Fruit fly (Drosophila melanogaster) whole organism, embryonic: Measurements from ENCODE around the gene CG43088.

ENCODE experiments used
- Adf1 ChIP-seq: fragments of 200-800 bp; sonication (Bioruptor generic); IDR thresholded peaks from 2 replicates; pipeline ENCODE4 v1.3.6; 2022; ENCODE audit warnings: missing biosample characterization, missing genetic modification characterization
- Antp ChIP-seq: fragments of 200-800 bp; sonication (Bioruptor generic); optimal IDR thresholded peaks from 3 replicates; lab custom pipeline; 2016; ENCODE audit warnings: missing biosample characterization, missing genetic modification characterization
- Atf-2 ChIP-seq: fragments of 200-800 bp; sonication (Bioruptor generic); optimal IDR thresholded peaks from 2 replicates; lab custom pipeline; 2016; ENCODE audit warnings: missing biosample characterization, missing genetic modification characterization
- Bgb ChIP-seq: fragments of 200-800 bp; sonication (Bioruptor generic); IDR thresholded peaks from 2 replicates; pipeline ENCODE4 v1.3.6; 2022; ENCODE audit warnings: missing biosample characterization, missing genetic modification characterization; ENCODE audit not compliant: partially characterized antibody
- C15 ChIP-seq: fragments of 200-800 bp; sonication (Bioruptor generic); IDR thresholded peaks from 3 replicates; pipeline ENCODE4 v1.3.6; 2022; ENCODE audit warnings: missing biosample characterization, missing genetic modification characterization
- CG10274 ChIP-seq: fragments of 200-800 bp; sonication (Bioruptor generic); optimal IDR thresholded peaks from 3 replicates; lab custom pipeline; 2017; ENCODE audit warnings: missing biosample characterization, mild to moderate bottlenecking, missing genetic modification characterization
- CG10321 ChIP-seq: fragments of 200-800 bp; sonication (Bioruptor generic); IDR thresholded peaks from 2 replicates; pipeline ENCODE4 v1.3.6; 2022; ENCODE audit warnings: missing biosample characterization, missing genetic modification characterization
- CG10543 ChIP-seq: fragments of 200-800 bp; sonication (Bioruptor generic); optimal IDR thresholded peaks from 3 replicates; lab custom pipeline; 2017; ENCODE audit warnings: missing biosample characterization, mild to moderate bottlenecking, missing genetic modification characterization, moderate library complexity
- CG10565 ChIP-seq: fragments of 200-800 bp; sonication (Bioruptor generic); optimal IDR thresholded peaks from 3 replicates; lab custom pipeline; 2016; ENCODE audit warnings: missing biosample characterization, mild to moderate bottlenecking, missing genetic modification characterization
- CG11093 ChIP-seq: fragments of 200-800 bp; sonication (Bioruptor generic); IDR thresholded peaks from 3 replicates; pipeline ENCODE4 v1.3.6; 2022; ENCODE audit warnings: missing biosample characterization, missing genetic modification characterization
- CG13296 ChIP-seq: fragments of 200-800 bp; sonication (Bioruptor generic); optimal IDR thresholded peaks from 3 replicates; lab custom pipeline; 2018; ENCODE audit warnings: missing biosample characterization, mild to moderate bottlenecking, missing genetic modification characterization
- CG13775 ChIP-seq: fragments of 200-800 bp; sonication (Bioruptor generic); optimal IDR thresholded peaks from 3 replicates; lab custom pipeline; 2017; ENCODE audit warnings: missing biosample characterization, mild to moderate bottlenecking, missing genetic modification characterization
- CG15011 ChIP-seq: fragments of 200-800 bp; sonication (Bioruptor generic); optimal IDR thresholded peaks from 3 replicates; lab custom pipeline; 2018; ENCODE audit warnings: missing biosample characterization, mild to moderate bottlenecking, missing genetic modification characterization
- CG15601 ChIP-seq: fragments of 200-800 bp; sonication (Bioruptor generic); optimal IDR thresholded peaks from 3 replicates; lab custom pipeline; 2019; ENCODE audit warnings: missing biosample characterization, mild to moderate bottlenecking, missing genetic modification characterization, moderate library complexity
- CG16779 ChIP-seq: fragments of 200-800 bp; sonication (Bioruptor generic); IDR thresholded peaks from 2 replicates; pipeline ENCODE4 v1.3.6; 2022; ENCODE audit warnings: missing biosample characterization, missing genetic modification characterization
- CG17829 ChIP-seq: fragments of 200-800 bp; optimal IDR thresholded peaks from 2 replicates; lab custom pipeline; 2019; ENCODE audit warnings: missing biosample characterization, mild to moderate bottlenecking, missing genetic modification characterization, moderate library complexity
- CG1792 ChIP-seq: fragments of 200-800 bp; sonication (Bioruptor generic); optimal IDR thresholded peaks from 2 replicates; lab custom pipeline; 2016; ENCODE audit warnings: missing biosample characterization, missing genetic modification characterization
- CG18619 ChIP-seq: fragments of 200-800 bp; sonication (Bioruptor generic); optimal IDR thresholded peaks from 3 replicates; lab custom pipeline; 2017; ENCODE audit warnings: missing biosample characterization, mild to moderate bottlenecking, missing genetic modification characterization
- CG3838 ChIP-seq: fragments of 200-800 bp; sonication (Bioruptor generic); optimal IDR thresholded peaks from 3 replicates; lab custom pipeline; 2016; ENCODE audit warnings: missing biosample characterization, missing genetic modification characterization
- CG4617 ChIP-seq: fragments of 200-800 bp; sonication (Bioruptor generic); optimal IDR thresholded peaks from 3 replicates; lab custom pipeline; 2016; ENCODE audit warnings: missing biosample characterization, missing genetic modification characterization, borderline replicate concordance
- CG4730 ChIP-seq: fragments of 200-800 bp; sonication (Bioruptor generic); IDR thresholded peaks from 2 replicates; pipeline ENCODE4 v1.3.6; 2022; ENCODE audit warnings: missing biosample characterization, missing genetic modification characterization
- CG6683 ChIP-seq: fragments of 200-800 bp; sonication (Bioruptor generic); optimal IDR thresholded peaks from 2 replicates; lab custom pipeline; 2017; ENCODE audit warnings: missing biosample characterization, mild to moderate bottlenecking, missing genetic modification characterization, missing genetic modification reagents
- CG9437 ChIP-seq: fragments of 200-800 bp; sonication (Bioruptor generic); optimal IDR thresholded peaks from 2 replicates; lab custom pipeline; 2018; ENCODE audit warnings: missing biosample characterization, mild to moderate bottlenecking, missing genetic modification characterization
- CG9876 ChIP-seq: fragments of 200-800 bp; sonication (Bioruptor generic); optimal IDR thresholded peaks from 2 replicates; lab custom pipeline; 2016; ENCODE audit warnings: missing biosample characterization, missing genetic modification characterization
- Chrac-16 ChIP-seq: fragments of 200-800 bp; sonication (Bioruptor generic); optimal IDR thresholded peaks from 3 replicates; lab custom pipeline; 2016; ENCODE audit warnings: missing biosample characterization, missing genetic modification characterization
- Drgx ChIP-seq: fragments of 200-800 bp; sonication (Bioruptor generic); IDR thresholded peaks from 2 replicates; pipeline ENCODE4 v1.3.6; 2022; ENCODE audit warnings: missing biosample characterization, missing genetic modification characterization
- Eip74EF ChIP-seq, 2 experiments: fragments of 200-800 bp in 1 of 2; fragments of >200 bp in 1 of 2; sonication (Bioruptor generic) in 1 of 2; optimal IDR thresholded peaks; 2 replicates each; lab custom pipeline; 2017 to 2019; ENCODE audit warnings: missing biosample characterization in 2 of 2, missing genetic modification characterization in 2 of 2, mild to moderate bottlenecking in 1 of 2, moderate library complexity in 1 of 2
- Ets65A ChIP-seq: fragments of 200-800 bp; sonication (Bioruptor generic); peaks from one replicate; lab custom pipeline; 2016; ENCODE audit warnings: missing biosample characterization, missing genetic modification characterization
- HHEX ChIP-seq: fragments of 200-800 bp; sonication (Bioruptor generic); optimal IDR thresholded peaks from 3 replicates; lab custom pipeline; 2017; ENCODE audit warnings: missing biosample characterization, mild to moderate bottlenecking, missing genetic modification characterization, missing genetic modification reagents
- MBD-R2 ChIP-seq: fragments of 200-800 bp; sonication (Bioruptor generic); IDR thresholded peaks from 2 replicates; pipeline ENCODE4 v1.3.6; 2022; ENCODE audit warnings: missing biosample characterization, missing genetic modification characterization
- Meics ChIP-seq: fragments of 200-800 bp; sonication (Bioruptor generic); optimal IDR thresholded peaks from 2 replicates; lab custom pipeline; 2017; ENCODE audit warnings: missing biosample characterization, mild to moderate bottlenecking, missing genetic modification characterization
- NK7.1 ChIP-seq: fragments of 200-800 bp; sonication (Bioruptor generic); optimal IDR thresholded peaks from 3 replicates; lab custom pipeline; 2016; ENCODE audit warnings: missing biosample characterization, missing genetic modification characterization
- Ravus ChIP-seq: fragments of 200-800 bp; sonication (Bioruptor generic); IDR thresholded peaks from 2 replicates; pipeline ENCODE4 v1.3.6; 2022; ENCODE audit warnings: missing biosample characterization, missing genetic modification characterization
- Sry-δ ChIP-seq: fragments of 200-800 bp; sonication (Bioruptor generic); optimal IDR thresholded peaks from 2 replicates; lab custom pipeline; 2016; ENCODE audit warnings: missing biosample characterization, missing genetic modification characterization
- Stat92E ChIP-seq, 3 experiments: fragments of >200 bp in 2 of 3; fragments of 200-800 bp in 1 of 3; sonication (Bioruptor generic) in 1 of 3; optimal IDR thresholded peaks; 2 replicates each; lab custom pipeline; 2017 to 2019; ENCODE audit warnings: missing biosample characterization in 3 of 3, missing genetic modification characterization in 3 of 3, mild to moderate bottlenecking in 1 of 3, moderate library complexity in 1 of 3
- YL-1 ChIP-seq: fragments of 200-800 bp; sonication (Bioruptor generic); optimal IDR thresholded peaks from 3 replicates; lab custom pipeline; 2017; ENCODE audit warnings: missing biosample characterization, mild to moderate bottlenecking, missing genetic modification characterization
- cato ChIP-seq: fragments of 200-800 bp; sonication (Bioruptor generic); optimal IDR thresholded peaks from 2 replicates; lab custom pipeline; 2016; ENCODE audit warnings: missing biosample characterization, missing genetic modification characterization, borderline replicate concordance
- chn ChIP-seq: fragments of 200-800 bp; sonication (Bioruptor generic); optimal IDR thresholded peaks from 2 replicates; lab custom pipeline; 2016; ENCODE audit warnings: missing biosample characterization, missing genetic modification characterization
- crp ChIP-seq, 2 experiments: fragments of 200-800 bp; sonication (Bioruptor generic); optimal IDR thresholded peaks; 2 replicates in 1 of 2; 3 replicates in 1 of 2; lab custom pipeline; 2017; ENCODE audit warnings: missing biosample characterization in 2 of 2, missing genetic modification characterization in 2 of 2, mild to moderate bottlenecking in 1 of 2, moderate library complexity in 1 of 2
- dpn ChIP-seq, 2 experiments: fragments of 200-800 bp; sonication (Bioruptor generic); optimal IDR thresholded peaks; 3 replicates each; lab custom pipeline; 2016; ENCODE audit warnings: missing biosample characterization in 2 of 2, missing genetic modification characterization in 2 of 2
- esg ChIP-seq: fragments of 200-800 bp; sonication (Bioruptor generic); conservative IDR thresholded peaks from 2 replicates; pipeline ENCODE4 v1.3.6; 2022; ENCODE audit warnings: missing biosample characterization, missing genetic modification characterization
- nau ChIP-seq: fragments of 200-800 bp; sonication (Bioruptor generic); optimal IDR thresholded peaks from 3 replicates; lab custom pipeline; 2017; ENCODE audit warnings: missing biosample characterization, mild to moderate bottlenecking, missing genetic modification characterization, missing genetic modification reagents
- nom ChIP-seq: fragments of 200-800 bp; sonication (Bioruptor generic); optimal IDR thresholded peaks from 2 replicates; lab custom pipeline; 2017; ENCODE audit warnings: missing biosample characterization, missing genetic modification characterization, mild to moderate bottlenecking, moderate library complexity, missing genetic modification reagents
- p53 ChIP-seq: fragments of 200-800 bp; sonication (Bioruptor generic); optimal IDR thresholded peaks from 2 replicates; lab custom pipeline; 2016; ENCODE audit warnings: missing biosample characterization, missing genetic modification characterization
- peb ChIP-seq: fragments of 200-800 bp; sonication (Bioruptor generic); IDR thresholded peaks from 2 replicates; pipeline ENCODE4 v1.3.6; 2022; ENCODE audit warnings: missing biosample characterization, missing genetic modification characterization
- sr ChIP-seq: fragments of 200-800 bp; sonication (Bioruptor generic); IDR thresholded peaks from 3 replicates; pipeline ENCODE4 v1.3.6; 2022; ENCODE audit warnings: missing biosample characterization, missing genetic modification characterization
- stwl ChIP-seq: fragments of 200-800 bp; sonication (Bioruptor generic); optimal IDR thresholded peaks from 3 replicates; lab custom pipeline; 2018; ENCODE audit warnings: missing biosample characterization, mild to moderate bottlenecking, missing genetic modification characterization, moderate library complexity
- unc-4 ChIP-seq: fragments of 200-800 bp; sonication (Bioruptor generic); IDR thresholded peaks from 2 replicates; pipeline ENCODE4 v1.3.6; 2022; ENCODE audit warnings: missing biosample characterization, missing genetic modification characterization; ENCODE audit not compliant: partially characterized antibody
- zf30C ChIP-seq: fragments of 200-800 bp; sonication (Bioruptor generic); optimal IDR thresholded peaks from 3 replicates; lab custom pipeline; 2018; ENCODE audit warnings: missing biosample characterization, mild to moderate bottlenecking, missing genetic modification characterization
- zfh1 ChIP-seq: fragments of 200-800 bp; sonication (Bioruptor generic); IDR thresholded peaks from 3 replicates; pipeline ENCODE4 v1.3.6; 2022; ENCODE audit warnings: missing biosample characterization, missing genetic modification characterization

CG43088 gene

dm6 chrX:14689108-14689507 lies 13.1 kb upstream of the CG43088 start (continued):
- peak; percentile 63 for TF ChIP-seq CG13296 (GFP tag; lab: Kevin White, UChicago)
- TF ChIP-seq CG15011 (GFP tag; lab: Kevin White, UChicago), result peak; percentile 11
- TF ChIP-seq CG9876, result no peak
- no peak for TF ChIP-seq Bgb (GFP tag; lab: Robert Waterston, UW)
- peak; percentile 55 to 67 for TF ChIP-seq dpn (GFP tag; optimal IDR thresholded peaks at IDR 0.05; lab: Kevin White, UChicago)
- peak; percentile 66; the same call in 2 of the 3 replicates for TF ChIP-seq CG11093 (GFP tag; lab: Robert Waterston, UW)
- TF ChIP-seq C15, result 0 out of 3 replicates have a peak, but pooled peaks have one; percentile 23
- no peak for TF ChIP-seq CG16779
- TF ChIP-seq esg (GFP tag; lab: Robert Waterston, UW), result peak; percentile 73
- TF ChIP-seq Stat92E (GFP tag; optimal IDR thresholded peaks at IDR 0.05; lab: Kevin White, UChicago), result no peak
- peak; percentile 54 for TF ChIP-seq CG4730 (GFP tag; lab: Robert Waterston, UW)
- no peak for TF ChIP-seq stwl (tag; lab: Kevin White, UChicago)
- no peak for TF ChIP-seq CG10274 (GFP tag; lab: Kevin White, UChicago)
- peak; percentile 42 for TF ChIP-seq Atf-2 (GFP tag; lab: Kevin White, UChicago)
- TF ChIP-seq Adf1 (GFP tag; lab: Robert Waterston, UW), result no peak
- TF ChIP-seq CG10565 (GFP tag; lab: Kevin White, UChicago), result no peak
- TF ChIP-seq nom (GFP tag; lab: Kevin White, UChicago), result peak; percentile 22
- no peak for TF ChIP-seq YL-1 (GFP tag; lab: Kevin White, UChicago)
- no peak for TF ChIP-seq NK7.1 (GFP tag; lab: Kevin White, UChicago)
- TF ChIP-seq CG15601 (tag; lab: Kevin White, UChicago), result peak; percentile 50
- peak; percentile 86 for TF ChIP-seq Drgx (GFP tag; lab: Robert Waterston, UW)
- TF ChIP-seq crp (GFP tag; optimal IDR thresholded peaks at IDR 0.05; lab: Kevin White, UChicago), result peak in 1 of 2 experiments; percentile 11
- no peak for TF ChIP-seq cato (GFP tag; lab: Kevin White, UChicago)
- peak; percentile 4 for TF ChIP-seq CG6683 (GFP tag; lab: Kevin White, UChicago)
- TF ChIP-seq peb, result peak; percentile 56; the same call in 1 of the 2 replicates
- TF ChIP-seq CG17829 (tag; lab: Kevin White, UChicago), result peak; percentile 73
- TF ChIP-seq CG18619 (GFP tag; lab: Kevin White, UChicago), result peak; percentile 30
- no peak for TF ChIP-seq CG3838
- peak; percentile 66 for TF ChIP-seq HHEX (GFP tag; lab: Kevin White, UChicago)
- peak; percentile 78 for TF ChIP-seq zfh1 (GFP tag; lab: Robert Waterston, UW)
- TF ChIP-seq CG10543 (GFP tag; lab: Kevin White, UChicago), result no peak
- TF ChIP-seq p53 (GFP tag; lab: Kevin White, UChicago), result no peak
- TF ChIP-seq CG13775, result peak; percentile 1
- TF ChIP-seq MBD-R2, result peak; percentile 12; the same call in 1 of the 2 replicates
- peak; percentile 53 for TF ChIP-seq nau (GFP tag; lab: Kevin White, UChicago)
- TF ChIP-seq unc-4 (GFP tag; lab: Robert Waterston, UW), result no peak
- TF ChIP-seq Ravus (GFP tag; lab: Robert Waterston, UW), result peak; percentile 15
- TF ChIP-seq CG1792 (GFP tag; lab: Kevin White, UChicago), result peak; percentile 24
- TF ChIP-seq Antp (GFP tag; lab: Kevin White, UChicago), result peak; percentile 66
- TF ChIP-seq Chrac-16 (GFP tag; lab: Kevin White, UChicago), result peak; percentile 48
- TF ChIP-seq Meics (GFP tag; lab: Kevin White, UChicago), result peak; percentile 51
- TF ChIP-seq Ets65A (GFP tag; lab: Kevin White, UChicago), result peak; percentile 60
- TF ChIP-seq CG4617 (GFP tag; lab: Kevin White, UChicago), result peak; percentile 18
- TF ChIP-seq zf30C, result no peak
- peak; percentile 4 for TF ChIP-seq Sry-δ (GFP tag; lab: Kevin White, UChicago)
- 0 out of 3 replicates have a peak, but pooled peaks have one; percentile 40 for TF ChIP-seq sr (GFP tag; lab: Robert Waterston, UW)
- TF ChIP-seq CG9437 (GFP tag; lab: Kevin White, UChicago), result peak; percentile 53
- peak in 1 of 2 experiments; percentile 61 for TF ChIP-seq Eip74EF (GFP tag; optimal IDR thresholded peaks at IDR 0.05; lab: Kevin White, UChicago)
- peak; percentile 31; the same call in 1 of the 2 replicates for TF ChIP-seq CG10321 (GFP tag; lab: Robert Waterston, UW)
- TF ChIP-seq chn, result peak; percentile 58
